Worm (Caenorhabditis elegans) whole organism, L3 larva: ENCODE measurements around the gene F47B8.4.

Source experiments
- R02D3.7 ChIP-seq: fragments of 150-350 bp; optimal IDR thresholded peaks from 2 replicates; lab custom pipeline; 2014; ENCODE audit warnings: missing biosample characterization, missing genetic modification characterization
- ZK546.5 ChIP-seq: sonication (generic microtip); optimal IDR thresholded peaks from 2 replicates; lab custom pipeline; 2017; ENCODE audit warnings: missing biosample characterization, missing genetic modification characterization
- ceh-16 ChIP-seq: sonication (generic microtip); optimal IDR thresholded peaks from 2 replicates; lab custom pipeline; 2017; ENCODE audit warnings: missing biosample characterization, missing genetic modification characterization
- ceh-28 ChIP-seq: fragments of 150-350 bp; optimal IDR thresholded peaks from 2 replicates; lab custom pipeline; 2014; ENCODE audit warnings: missing biosample characterization, missing genetic modification reagents, missing genetic modification characterization
- ceh-9 ChIP-seq: sonication (generic microtip); optimal IDR thresholded peaks from 2 replicates; lab custom pipeline; 2018; ENCODE audit warnings: missing biosample characterization, missing genetic modification characterization
- egl-27 ChIP-seq: sonication (generic microtip); optimal IDR thresholded peaks from 4 replicates; lab custom pipeline; 2017; ENCODE audit warnings: missing biosample characterization, missing genetic modification reagents, missing genetic modification characterization
- egl-5 ChIP-seq: fragments of 150-350 bp; optimal IDR thresholded peaks from 2 replicates; lab custom pipeline; 2017; ENCODE audit warnings: missing biosample characterization, missing genetic modification reagents, missing genetic modification characterization, inconsistent platforms
- elt-1 ChIP-seq: fragments of 150-350 bp; optimal IDR thresholded peaks from 2 replicates; lab custom pipeline; 2014; ENCODE audit warnings: missing biosample characterization, missing genetic modification characterization
- elt-2 ChIP-seq: sonication (generic microtip); optimal IDR thresholded peaks from 2 replicates; lab custom pipeline; 2016; ENCODE audit warnings: missing genetic modification reagents, mild to moderate bottlenecking, missing genetic modification characterization, missing compliant biosample characterization
- eor-1 ChIP-seq, 2 experiments: fragments of 150-350 bp; optimal IDR thresholded peaks; 2 replicates each; lab custom pipeline; 2014 to 2018; ENCODE audit warnings: missing biosample characterization in 2 of 2, missing genetic modification characterization in 2 of 2
- fkh-10 ChIP-seq: sonication (generic microtip); optimal IDR thresholded peaks from 2 replicates; lab custom pipeline; 2017; ENCODE audit warnings: missing biosample characterization, missing genetic modification reagents, missing genetic modification characterization
- fkh-2 ChIP-seq: fragments of 150-350 bp; optimal IDR thresholded peaks from 2 replicates; lab custom pipeline; 2014; ENCODE audit warnings: missing biosample characterization, missing genetic modification reagents, missing genetic modification characterization
- jun-1 ChIP-seq: fragments of 150-350 bp; optimal IDR thresholded peaks from 2 replicates; lab custom pipeline; 2014; ENCODE audit warnings: missing biosample characterization, missing genetic modification reagents, missing genetic modification characterization
- lin-39 ChIP-seq: fragments of 150-350 bp; optimal IDR thresholded peaks from 2 replicates; lab custom pipeline; 2018; ENCODE audit warnings: missing biosample characterization, missing genetic modification reagents, missing genetic modification characterization
- lsy-12 ChIP-seq: sonication (generic microtip); optimal IDR thresholded peaks from 2 replicates; lab custom pipeline; 2016; ENCODE audit warnings: mild to moderate bottlenecking, missing genetic modification characterization, missing compliant biosample characterization
- mdl-1 ChIP-seq: fragments of 150-350 bp; optimal IDR thresholded peaks from 2 replicates; lab custom pipeline; 2014; ENCODE audit warnings: missing biosample characterization, missing genetic modification characterization
- mml-1 ChIP-seq: fragments of 150-350 bp; sonication (generic microtip); optimal IDR thresholded peaks from 3 replicates; lab custom pipeline; 2014; ENCODE audit warnings: missing biosample characterization, missing genetic modification characterization
- nhr-11 ChIP-seq: fragments of 150-350 bp; optimal IDR thresholded peaks from 2 replicates; lab custom pipeline; 2014; ENCODE audit warnings: missing biosample characterization, missing genetic modification characterization
- nhr-12 ChIP-seq: fragments of 150-350 bp; optimal IDR thresholded peaks from 2 replicates; lab custom pipeline; 2014; ENCODE audit warnings: missing biosample characterization, missing genetic modification characterization
- nhr-23 ChIP-seq: fragments of 150-350 bp; optimal IDR thresholded peaks from 2 replicates; lab custom pipeline; 2014; ENCODE audit warnings: missing biosample characterization, missing genetic modification reagents, missing genetic modification characterization
- nhr-28 ChIP-seq: fragments of 150-350 bp; optimal IDR thresholded peaks from 2 replicates; lab custom pipeline; 2014; ENCODE audit warnings: missing biosample characterization, missing genetic modification characterization
- nhr-43 ChIP-seq: sonication (generic microtip); optimal IDR thresholded peaks from 2 replicates; lab custom pipeline; 2016; ENCODE audit warnings: mild to moderate bottlenecking, missing genetic modification characterization, missing compliant biosample characterization; ENCODE audit not compliant: poor library complexity, severe bottlenecking
- nhr-76 ChIP-seq: fragments of 150-350 bp; sonication (generic microtip); optimal IDR thresholded peaks from 5 replicates; lab custom pipeline; 2014; ENCODE audit warnings: missing biosample characterization, missing genetic modification characterization
- nhr-77 ChIP-seq: fragments of 150-350 bp; optimal IDR thresholded peaks from 2 replicates; lab custom pipeline; 2014; ENCODE audit warnings: missing biosample characterization, missing genetic modification characterization
- pqm-1 ChIP-seq: fragments of 150-350 bp; optimal IDR thresholded peaks from 2 replicates; lab custom pipeline; 2017; ENCODE audit warnings: missing biosample characterization, missing genetic modification characterization, inconsistent platforms
- sea-2 ChIP-seq: fragments of 150-350 bp; sonication (generic microtip); optimal IDR thresholded peaks from 4 replicates; lab custom pipeline; 2014; ENCODE audit warnings: missing biosample characterization, missing genetic modification reagents, missing genetic modification characterization
- skn-1 ChIP-seq: fragments of 150-350 bp; optimal IDR thresholded peaks from 2 replicates; lab custom pipeline; 2014; ENCODE audit warnings: missing biosample characterization, missing genetic modification characterization
- snpc-4 ChIP-seq: fragments of 150-350 bp; optimal IDR thresholded peaks from 2 replicates; lab custom pipeline; 2014; ENCODE audit warnings: missing biosample characterization, missing genetic modification characterization
- tbx-2 ChIP-seq: sonication (generic microtip); optimal IDR thresholded peaks from 2 replicates; lab custom pipeline; 2016; ENCODE audit warnings: mild to moderate bottlenecking, missing genetic modification characterization, missing compliant biosample characterization
- ztf-11 ChIP-seq: fragments of 150-350 bp; optimal IDR thresholded peaks from 2 replicates; lab custom pipeline; 2014; ENCODE audit warnings: missing biosample characterization, missing genetic modification characterization
- ztf-4 ChIP-seq: fragments of 150-350 bp; optimal IDR thresholded peaks from 2 replicates; lab custom pipeline; 2014; ENCODE audit warnings: missing biosample characterization, missing genetic modification characterization

Gene F47B8.4

DNA sequence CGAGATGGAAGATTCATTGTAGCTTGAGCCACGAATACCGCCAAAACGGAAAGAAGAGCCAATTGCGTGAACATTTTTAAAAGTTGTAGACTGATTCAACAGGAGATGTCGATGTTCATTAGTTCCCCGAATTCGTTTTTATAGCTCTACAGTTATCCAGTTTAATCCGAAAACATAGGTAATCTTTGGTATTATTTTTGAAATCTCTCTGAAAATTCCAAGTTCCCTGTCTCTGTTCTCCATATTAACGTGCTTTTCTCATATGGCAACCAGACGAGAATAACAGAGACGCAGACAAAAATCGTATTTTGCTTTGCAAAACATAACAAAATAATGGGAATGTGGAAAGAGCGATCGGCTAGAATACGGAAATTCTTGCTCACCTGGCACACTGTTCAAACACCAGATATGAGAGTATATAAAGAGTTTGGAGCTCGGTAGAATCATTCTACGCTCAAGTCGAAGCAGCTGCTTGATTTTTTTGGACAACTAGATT lies 24.9 kb downstream of the F47B8.4 start, which contains the start of the genes spig-3 and F14D7.12:
TSS of gene spig-3 (minus strand) at position 101 of the 496 bp plus-strand sequence.
TSS of gene F14D7.12 (plus strand) at position 446 of the 496 bp plus-strand sequence.
- TF ChIP-seq egl-27 (no peak), nhr-76 (tag; lab: Kevin White, UChicago) (no peak), lsy-12 (tag; lab: Kevin White, UChicago) (no peak), nhr-23 (tag; lab: Kevin White, UChicago) (no peak), ceh-9 (tag; lab: Kevin White, UChicago) (no peak), R02D3.7 (tag; lab: Kevin White, UChicago) (no peak)

DNA sequence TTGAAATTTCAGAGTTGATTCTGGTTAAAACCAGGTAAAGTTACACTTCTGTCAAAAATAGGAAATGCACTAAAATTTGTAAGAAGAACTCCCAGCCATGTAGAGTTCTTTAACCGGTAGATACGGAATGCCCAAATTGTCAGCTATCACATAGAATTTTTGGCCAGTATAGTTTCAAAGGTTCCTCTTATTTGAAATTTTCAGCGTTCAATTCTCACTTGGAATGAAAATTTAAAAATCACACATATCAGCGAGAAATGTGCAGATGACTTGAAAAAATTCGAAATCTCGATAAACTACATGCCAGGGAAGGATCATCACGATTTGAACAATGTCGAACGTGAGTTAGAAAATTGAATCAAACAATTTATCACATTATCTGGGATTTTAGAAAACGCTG lies 28.0 kb downstream of the F47B8.4 start, which contains the start of gene F14D7.3:
TSS of gene F14D7.3 (plus strand) at position 301 of the 400 bp plus-strand sequence.
- TF ChIP-seq fkh-2 (no peak), nhr-12 (tag; lab: Kevin White, UChicago) (no peak), lsy-12 (tag; lab: Kevin White, UChicago) (no peak), nhr-43 (tag; lab: Kevin White, UChicago) (no peak), egl-5 (tag; lab: Kevin White, UChicago) (no peak), mdl-1 (tag; lab: Kevin White, UChicago) (no peak), nhr-76 (tag; lab: Kevin White, UChicago) (no peak), lin-39 (tag; lab: Kevin White, UChicago) (no peak), jun-1 (tag; lab: Kevin White, UChicago) (no peak), pqm-1 (tag; lab: Kevin White, UChicago) (no peak), nhr-11 (tag; lab: Kevin White, UChicago) (no peak)

DNA sequence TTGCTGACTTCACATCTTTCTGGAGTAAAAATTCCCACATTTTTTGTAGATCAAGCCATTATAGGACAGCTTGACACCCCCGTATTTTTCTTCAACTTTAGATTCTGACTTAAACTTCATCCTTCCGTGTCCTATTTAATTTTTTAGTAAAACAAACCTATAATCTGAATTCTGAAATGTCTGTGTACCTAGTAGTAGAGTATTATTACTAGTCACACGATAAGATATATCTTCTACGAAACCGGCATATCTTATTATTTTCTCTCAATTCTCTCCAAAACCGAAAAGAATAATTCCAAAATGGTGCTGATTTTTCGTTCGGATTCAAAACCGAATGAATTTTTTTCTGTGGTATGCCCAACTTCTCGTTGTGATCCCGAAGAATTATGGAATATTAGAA lies 30.1 kb downstream of the F47B8.4 start, which contains the start of gene F14D7.9:
TSS of gene F14D7.9 (plus strand) at position 301 of the 400 bp plus-strand sequence.
- TF ChIP-seq mdl-1 (tag; lab: Kevin White, UChicago) (no peak), sea-2 (GFP tag; lab: Kevin White, UChicago) (no peak), ztf-11 (tag; lab: Kevin White, UChicago) (no peak), nhr-43 (tag; lab: Kevin White, UChicago) (no peak), nhr-11 (tag; lab: Kevin White, UChicago) (no peak), lin-39 (tag; lab: Kevin White, UChicago) (no peak), ztf-4 (tag; lab: Kevin White, UChicago) (no peak), mml-1 (tag; lab: Kevin White, UChicago) (no peak), ceh-16 (tag; lab: Kevin White, UChicago) (no peak), tbx-2 (tag; lab: Kevin White, UChicago) (no peak), nhr-12 (tag; lab: Kevin White, UChicago) (no peak), nhr-28 (tag; lab: Kevin White, UChicago) (no peak), elt-2 (tag; lab: Kevin White, UChicago) (no peak)

DNA sequence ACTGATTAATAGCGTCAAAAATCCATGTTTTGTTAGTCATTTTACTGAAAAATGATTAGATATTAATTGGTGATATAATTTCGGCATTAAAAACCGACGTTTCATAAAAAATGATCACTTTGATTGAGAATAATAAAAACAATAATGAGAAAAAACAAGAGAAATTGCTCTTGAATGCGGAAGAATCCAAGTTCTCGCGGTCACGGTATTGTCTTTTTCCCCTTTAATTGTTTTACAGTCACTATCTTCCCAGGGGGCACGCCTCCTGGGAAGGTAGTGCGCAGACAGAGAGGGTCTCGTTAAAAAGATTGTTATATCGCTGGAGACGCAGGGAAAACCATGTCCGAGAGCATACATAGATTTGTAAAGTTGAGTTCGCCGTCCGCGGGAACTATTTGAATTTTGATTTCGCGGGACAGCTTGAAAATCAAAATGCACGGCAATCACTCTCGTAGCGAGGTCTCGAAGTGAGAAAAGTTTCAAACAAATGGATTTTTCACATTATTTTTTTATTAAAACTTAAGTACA lies 30.7 kb downstream of the F47B8.4 start, which contains the start of gene F14D7.2:
TSS of gene F14D7.2 (minus strand) at position 51 of the 528 bp plus-strand sequence.
- TF ChIP-seq nhr-77 (tag; lab: Kevin White, UChicago) (no peak), ZK546.5 (tag; lab: Kevin White, UChicago) (no peak), jun-1 (tag; lab: Kevin White, UChicago) (no peak), fkh-10 (GFP tag; lab: Kevin White, UChicago) (no peak)

DNA sequence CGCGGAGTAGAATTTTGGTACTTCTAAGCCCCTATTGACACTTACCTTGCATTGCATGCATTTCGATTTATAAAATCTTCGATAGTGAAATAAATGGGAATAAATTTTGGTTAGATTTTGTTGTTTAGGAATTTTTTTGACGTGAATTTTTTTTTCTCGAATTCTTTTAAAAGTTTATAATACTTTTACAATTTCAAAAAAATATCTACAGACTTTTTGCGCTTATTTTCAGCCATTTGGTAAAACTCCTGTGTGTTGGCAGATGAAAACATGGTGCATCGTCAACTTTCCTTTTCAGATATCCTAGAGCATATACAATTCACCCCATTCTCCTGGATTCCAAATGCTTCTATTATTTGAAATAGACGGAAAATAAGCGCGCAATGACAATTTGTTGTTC lies 33.8 kb downstream of the F47B8.4 start, which contains the start of gene F14D7.18:
TSS of gene F14D7.18 (minus strand) at position 101 of the 400 bp plus-strand sequence.
- TF ChIP-seq elt-1 (tag; lab: Kevin White, UChicago) (no peak), sea-2 (GFP tag; lab: Kevin White, UChicago) (no peak), ceh-16 (tag; lab: Kevin White, UChicago) (no peak), ceh-28 (no peak), jun-1 (tag; lab: Kevin White, UChicago) (no peak), ztf-4 (tag; lab: Kevin White, UChicago) (no peak), pqm-1 (tag; lab: Kevin White, UChicago) (no peak), fkh-2 (no peak), nhr-28 (tag; lab: Kevin White, UChicago) (no peak), snpc-4 (no peak), tbx-2 (tag; lab: Kevin White, UChicago) (no peak), ztf-11 (tag; lab: Kevin White, UChicago) (no peak), eor-1 (tag; optimal IDR thresholded peaks at IDR 0.05; lab: Kevin White, UChicago) (no peak), ZK546.5 (tag; lab: Kevin White, UChicago) (no peak), skn-1 (no peak), elt-2 (tag; lab: Kevin White, UChicago) (no peak)
